Fruit fly (Drosophila melanogaster) S2 (cell line): ENCODE measurements around the gene Npc2b.

Experiments
- CG8478 ChIP-seq: fragments of >200 bp; optimal IDR thresholded peaks from 2 replicates; lab custom pipeline; 2018
- CTCF ChIP-seq, 2 experiments: fragments of >200 bp; optimal IDR thresholded peaks; 2 replicates each; lab custom pipeline; 2018

dm6 chr3R:14095916-14096315 is 6.6 kb downstream of the Npc2b start:
- TF ChIP-seq CG8478 (no peak), CTCF (optimal IDR thresholded peaks at IDR 0.05; lab: Kevin White, UChicago) (no peak)
